Worm (Caenorhabditis elegans): ENCODE measurements around the gene ipla-3.

The ipla-3 gene

DNA sequence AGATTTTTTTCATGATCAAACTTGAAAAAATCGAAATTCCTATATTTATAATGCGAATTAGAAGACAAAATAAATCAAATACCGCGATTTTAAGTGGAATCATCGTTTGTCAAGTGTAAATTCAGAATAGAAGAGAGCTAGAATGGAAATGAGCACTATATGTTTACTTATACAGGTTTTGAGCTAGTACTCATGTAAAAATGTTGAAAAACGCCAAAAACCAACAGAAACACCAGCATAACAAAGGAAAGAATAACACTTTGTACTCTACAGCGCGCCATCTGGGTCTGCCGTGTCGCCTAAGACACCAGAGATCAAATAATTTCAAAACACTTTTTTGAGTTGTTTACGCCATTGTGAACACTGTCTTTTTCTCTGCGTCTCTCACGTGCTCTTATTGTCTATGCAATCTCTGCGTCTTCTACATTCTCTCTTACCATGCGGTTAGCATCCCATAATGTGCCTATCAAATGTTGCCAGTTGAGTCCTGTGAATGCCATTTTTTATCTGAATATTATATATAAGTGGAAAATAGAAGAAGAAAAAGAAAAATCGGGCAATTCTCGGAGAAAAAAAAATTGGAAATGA lies at the start of gene ipla-3:
Gene ipla-3, minus strand, starts transcription at position 510 of the 588 bp plus-strand sequence.
- TF ChIP-seq zip-8 (tag; optimal IDR thresholded peaks at IDR 0.05): no peak
- no peak for TF ChIP-seq unc-39 (tag; optimal IDR thresholded peaks at IDR 0.05)
- peak; percentile 9 for TF ChIP-seq unc-120 (tag; optimal IDR thresholded peaks at IDR 0.05; ENCODE audit: poor library complexity, severe bottlenecking)
- no peak for TF ChIP-seq hlh-1 (tag; optimal IDR thresholded peaks at IDR 0.05)
- no peak for TF ChIP-seq mab-5 (tag; optimal IDR thresholded peaks at IDR 0.05)
- no peak for TF ChIP-seq nhr-12 (tag; optimal IDR thresholded peaks at IDR 0.05)
- TF ChIP-seq lsy-2 (tag; optimal IDR thresholded peaks at IDR 0.05): peak; percentile 5
- TF ChIP-seq mep-1 (tag; optimal IDR thresholded peaks at IDR 0.05): peak; percentile 40
- TF ChIP-seq ceh-83 (GFP tag; optimal IDR thresholded peaks at IDR 0.05): no peak
- TF ChIP-seq blmp-1 (tag; optimal IDR thresholded peaks at IDR 0.05): no peak
- TF ChIP-seq cnd-1 (tag; optimal IDR thresholded peaks at IDR 0.05): no peak
- no peak for TF ChIP-seq elt-3 (tag; optimal IDR thresholded peaks at IDR 0.05)
- TF ChIP-seq ceh-39 (tag; optimal IDR thresholded peaks at IDR 0.05): no peak
- TF ChIP-seq nhr-28 (tag; optimal IDR thresholded peaks at IDR 0.05): no peak
- TF ChIP-seq sem-2 (GFP tag; optimal IDR thresholded peaks at IDR 0.05): no peak
- TF ChIP-seq pha-4 (tag; optimal IDR thresholded peaks at IDR 0.05): peak; percentile 53
- TF ChIP-seq tbx-8 (GFP tag; optimal IDR thresholded peaks at IDR 0.05): no peak
- no peak for TF ChIP-seq nhr-237 (tag; optimal IDR thresholded peaks at IDR 0.05)
- TF ChIP-seq ztf-11 (tag; optimal IDR thresholded peaks at IDR 0.05): no peak
- no peak for TF ChIP-seq lin-13 (tag; optimal IDR thresholded peaks at IDR 0.05)
- TF ChIP-seq lin-32 (GFP tag; optimal IDR thresholded peaks at IDR 0.05): no peak
- TF ChIP-seq sptf-1 (tag; optimal IDR thresholded peaks at IDR 0.05): no peak
- TF ChIP-seq mls-2 (tag; optimal IDR thresholded peaks at IDR 0.05): peak; percentile 42
- no peak for TF ChIP-seq ham-2 (GFP tag; optimal IDR thresholded peaks at IDR 0.05)

DNA sequence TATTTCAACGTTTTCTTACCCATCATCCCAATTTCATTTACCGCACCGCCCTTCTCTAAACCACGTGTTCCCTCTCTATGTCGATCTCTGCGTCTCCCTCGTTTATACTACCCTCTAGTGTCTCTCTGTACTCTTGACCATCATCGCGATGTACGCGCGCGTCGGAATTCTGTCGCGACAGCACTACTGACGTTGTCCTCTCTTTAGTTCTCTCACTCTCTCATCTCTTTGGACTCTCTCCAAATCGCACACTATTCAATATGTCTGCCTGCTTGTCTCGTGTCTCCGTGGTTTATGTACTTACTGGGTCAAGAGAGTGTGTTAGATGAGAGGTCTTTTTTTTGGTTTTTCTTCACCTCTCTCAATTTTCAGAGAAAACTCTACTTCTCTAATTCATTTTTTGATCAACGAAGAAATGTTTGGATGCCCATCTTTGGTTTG lies 49.2 kb upstream of the ipla-3 start:
- TF ChIP-seq ceh-83 (GFP tag; optimal IDR thresholded peaks at IDR 0.05): no peak
- TF ChIP-seq lsy-2 (tag; optimal IDR thresholded peaks at IDR 0.05): peak; percentile 58
- TF ChIP-seq lin-13 (tag; optimal IDR thresholded peaks at IDR 0.05): peak; percentile 48
- peak; percentile 86 for TF ChIP-seq nhr-2 (tag; optimal IDR thresholded peaks at IDR 0.05)
- TF ChIP-seq bed-3 (GFP tag; optimal IDR thresholded peaks at IDR 0.05): no peak
- peak; percentile 52 for TF ChIP-seq sptf-1 (tag; optimal IDR thresholded peaks at IDR 0.05)
- peak; percentile 95 for TF ChIP-seq ces-1 (GFP tag; optimal IDR thresholded peaks at IDR 0.05)
- no peak for TF ChIP-seq unc-39 (tag; optimal IDR thresholded peaks at IDR 0.05)
- TF ChIP-seq nhr-237 (tag; optimal IDR thresholded peaks at IDR 0.05): peak; percentile 88
- no peak for TF ChIP-seq tbx-8 (GFP tag; optimal IDR thresholded peaks at IDR 0.05)
- TF ChIP-seq hlh-1 (tag; optimal IDR thresholded peaks at IDR 0.05): peak; percentile 80
- TF ChIP-seq ztf-11 (tag; optimal IDR thresholded peaks at IDR 0.05): no peak
- TF ChIP-seq ceh-43 (GFP tag; optimal IDR thresholded peaks at IDR 0.05): no peak
- no peak for TF ChIP-seq nhr-76 (tag; optimal IDR thresholded peaks at IDR 0.05)
- no peak for TF ChIP-seq mls-2 (tag; optimal IDR thresholded peaks at IDR 0.05)
- no peak for TF ChIP-seq nhr-28 (tag; optimal IDR thresholded peaks at IDR 0.05)
- no peak for TF ChIP-seq cnd-1 (tag; optimal IDR thresholded peaks at IDR 0.05)
- TF ChIP-seq mep-1 (tag; optimal IDR thresholded peaks at IDR 0.05): peak; percentile 87
- no peak for TF ChIP-seq pha-4 (tag; optimal IDR thresholded peaks at IDR 0.05)
- peak; percentile 28 for TF ChIP-seq ceh-39 (tag; optimal IDR thresholded peaks at IDR 0.05)
- peak; percentile 94 for TF ChIP-seq unc-62 (GFP tag; optimal IDR thresholded peaks at IDR 0.05)
- TF ChIP-seq unc-120 (tag; optimal IDR thresholded peaks at IDR 0.05; ENCODE audit: poor library complexity, severe bottlenecking): peak; percentile 88
- TF ChIP-seq elt-3 (tag; optimal IDR thresholded peaks at IDR 0.05): peak; percentile 21
- no peak for TF ChIP-seq snpc-4 (tag; optimal IDR thresholded peaks at IDR 0.05)
- no peak for TF ChIP-seq zip-8 (tag; optimal IDR thresholded peaks at IDR 0.05)
- TF ChIP-seq sem-2 (GFP tag; optimal IDR thresholded peaks at IDR 0.05): no peak
- TF ChIP-seq lin-32 (GFP tag; optimal IDR thresholded peaks at IDR 0.05): no peak
- TF ChIP-seq flh-1 (GFP tag; optimal IDR thresholded peaks at IDR 0.05): no peak
- TF ChIP-seq nhr-12 (tag; optimal IDR thresholded peaks at IDR 0.05): no peak
- TF ChIP-seq blmp-1 (tag; optimal IDR thresholded peaks at IDR 0.05): no peak
- TF ChIP-seq M03D4.4 (tag; optimal IDR thresholded peaks at IDR 0.05): no peak
- no peak for TF ChIP-seq ham-2 (GFP tag; optimal IDR thresholded peaks at IDR 0.05)
- no peak for TF ChIP-seq drap-1 (GFP tag; optimal IDR thresholded peaks at IDR 0.05)
- peak; percentile 27 for TF ChIP-seq mab-5 (tag; optimal IDR thresholded peaks at IDR 0.05)
- TF ChIP-seq elt-1 (tag; optimal IDR thresholded peaks at IDR 0.05; ENCODE audit: borderline replicate concordance, insufficient read depth): no peak

DNA sequence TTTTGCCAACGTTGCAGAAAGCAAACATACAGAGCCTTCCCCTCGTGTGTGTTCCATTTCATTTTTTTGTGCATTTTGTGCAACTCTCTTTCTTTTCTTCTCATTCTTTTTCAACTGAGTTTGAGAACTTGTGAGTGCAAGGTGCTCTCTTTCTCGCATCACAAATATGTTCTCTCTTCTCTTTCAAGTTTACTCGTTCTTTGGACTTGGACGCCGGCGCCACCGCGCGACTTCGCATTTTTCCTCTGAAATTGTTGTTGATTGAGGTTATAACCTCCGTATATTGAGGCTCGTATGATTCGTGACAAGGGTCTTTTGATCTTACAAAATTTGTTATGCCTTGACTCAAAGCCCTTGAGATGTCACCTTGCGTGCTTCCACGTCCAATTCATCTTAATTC lies 47.7 kb upstream of the ipla-3 start:
- no peak for TF ChIP-seq elt-1 (tag; optimal IDR thresholded peaks at IDR 0.05; ENCODE audit: borderline replicate concordance, insufficient read depth)
- no peak for TF ChIP-seq cnd-1 (tag; optimal IDR thresholded peaks at IDR 0.05)
- TF ChIP-seq unc-62 (GFP tag; optimal IDR thresholded peaks at IDR 0.05): no peak
- no peak for TF ChIP-seq sem-2 (GFP tag; optimal IDR thresholded peaks at IDR 0.05)
- TF ChIP-seq hlh-1 (tag; optimal IDR thresholded peaks at IDR 0.05): no peak
- TF ChIP-seq nhr-76 (tag; optimal IDR thresholded peaks at IDR 0.05): no peak
- TF ChIP-seq nhr-28 (tag; optimal IDR thresholded peaks at IDR 0.05): no peak
- no peak for TF ChIP-seq pha-4 (tag; optimal IDR thresholded peaks at IDR 0.05)
- no peak for TF ChIP-seq mab-5 (tag; optimal IDR thresholded peaks at IDR 0.05)
- TF ChIP-seq flh-1 (GFP tag; optimal IDR thresholded peaks at IDR 0.05): no peak

All from whole organism, mixed stage, embryonic.